In the genomic region with DNA sequence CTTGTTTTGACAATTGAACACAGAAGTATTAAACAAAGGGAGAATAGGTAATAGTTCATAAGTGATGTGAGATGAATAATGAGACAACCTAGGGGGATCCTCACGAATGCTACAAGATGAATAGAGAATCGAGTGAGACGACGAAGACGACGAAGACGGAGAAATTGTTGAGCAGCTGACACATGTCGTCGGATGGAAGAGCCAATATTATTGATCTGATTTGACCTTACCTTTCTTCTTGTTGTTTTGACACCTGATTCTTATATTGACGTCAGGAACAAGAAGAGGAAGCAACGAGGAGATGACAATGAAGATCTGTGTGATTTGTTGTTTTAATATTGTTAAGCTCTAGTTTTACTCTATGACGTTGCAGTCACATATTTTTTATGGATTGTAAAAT, we compare ENCODE assay signal across 1 worm cellular context.
A peak's percentile ranks its signal among the peaks of the same experiment; 100 is the strongest.
TF ChIP-seq lines count a peak whose summit lies in the region.

T10G3.1 (minus strand) TSS at position 213 of the 400 bp plus-strand sequence.

TF ChIP-seq in whole organism, L1 larva, 84 proteins besides CTCF, POLR2A, EP300 and RAD21 (continued from another document):
- peak in 1 of 2 experiments; percentile 22 for TF ChIP-seq efl-1 (optimal IDR thresholded peaks at IDR 0.05; lab: Kevin White, UChicago)
- peak in 1 of 2 experiments; percentile 56 for TF ChIP-seq efl-1 (GFP tag; optimal IDR thresholded peaks at IDR 0.05 in 1 of 2; lab: Kevin White, UChicago)
- TF ChIP-seq nhr-90 (tag; optimal IDR thresholded peaks at IDR 0.05; lab: Kevin White, UChicago; ENCODE audit: poor library complexity), result no peak
- no peak for TF ChIP-seq swsn-7 (tag; optimal IDR thresholded peaks at IDR 0.05; lab: Kevin White, UChicago)
- peak; percentile 37 for TF ChIP-seq unc-130 (tag; optimal IDR thresholded peaks at IDR 0.05; lab: Kevin White, UChicago)
- no peak for TF ChIP-seq ceh-63 (GFP tag; optimal IDR thresholded peaks at IDR 0.05; lab: Kevin White, UChicago)
- TF ChIP-seq lsy-2 (tag; optimal IDR thresholded peaks at IDR 0.05; lab: Kevin White, UChicago), result peak; percentile 37 to 44
- TF ChIP-seq mdl-1 (tag; optimal IDR thresholded peaks at IDR 0.05; lab: Kevin White, UChicago), result no peak
- TF ChIP-seq lin-13 (GFP tag; optimal IDR thresholded peaks at IDR 0.05; lab: Kevin White, UChicago), result no peak
- no peak for TF ChIP-seq ceh-8 (GFP tag; optimal IDR thresholded peaks at IDR 0.05; lab: Kevin White, UChicago)
- no peak for TF ChIP-seq vab-15 (tag; optimal IDR thresholded peaks at IDR 0.05; lab: Kevin White, UChicago)
- TF ChIP-seq tbx-2 (tag; optimal IDR thresholded peaks at IDR 0.05; lab: Kevin White, UChicago), result peak; percentile 8
- no peak for TF ChIP-seq nhr-77 (tag; optimal IDR thresholded peaks at IDR 0.05; lab: Kevin White, UChicago)
- no peak for TF ChIP-seq unc-62 (GFP tag; optimal IDR thresholded peaks at IDR 0.05; lab: Kevin White, UChicago)
- no peak for TF ChIP-seq ama-1 (optimal IDR thresholded peaks at IDR 0.05; lab: Kevin White, UChicago)
- peak; percentile 17 for TF ChIP-seq ztf-4 (tag; optimal IDR thresholded peaks at IDR 0.05; lab: Kevin White, UChicago)
- TF ChIP-seq mep-1 (tag; optimal IDR thresholded peaks at IDR 0.05; lab: Kevin White, UChicago), result no peak
